Fruit fly (Drosophila melanogaster): ENCODE measurements around the gene gdrd.

dm6 chr3L:14645934-14646333 is 45.2 kb upstream of the gdrd start:
- TF ChIP-seq amos (GFP tag; IDR thresholded peaks at IDR 0.05; ENCODE audit: partially characterized antibody) (no peak), ap (GFP tag; IDR thresholded peaks at IDR 0.05) (no peak), otp (GFP tag; IDR thresholded peaks at IDR 0.05) (no peak)
